Worm (Caenorhabditis elegans): ENCODE measurements around the gene clpf-1.

clpf-1 gene

DNA sequence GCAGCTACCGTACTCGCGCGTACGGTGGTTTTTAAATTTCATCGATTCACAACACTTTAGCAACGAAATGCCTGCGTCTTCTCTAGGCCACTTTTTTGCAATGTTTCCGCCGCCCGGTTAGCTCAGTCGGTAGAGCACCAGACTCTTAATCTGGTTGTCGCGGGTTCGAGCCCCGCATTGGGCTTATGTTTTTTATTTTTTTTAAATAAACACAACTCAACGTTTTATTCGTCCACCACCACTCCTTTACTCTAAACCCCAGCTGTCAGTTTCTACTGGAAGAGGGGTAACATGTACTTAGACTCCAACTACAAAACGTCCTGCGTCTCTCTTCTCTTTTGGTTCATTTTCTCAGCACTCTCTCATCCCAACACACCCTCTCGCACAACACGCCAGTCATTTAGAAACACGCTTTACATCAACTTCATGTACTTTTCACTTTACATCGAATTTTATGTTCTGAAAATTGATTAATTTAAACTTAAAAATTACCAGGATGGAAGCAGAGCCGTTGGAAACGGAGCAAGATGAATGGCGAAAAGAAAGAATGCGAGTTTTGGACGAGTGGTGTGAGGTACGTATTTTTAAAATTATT, 8.0 kb upstream of the clpf-1 start, which contains the start of the genes elmd-1 and hecw-1 (continued):
- TF ChIP-seq rcor-1 (GFP tag; IDR thresholded peaks at IDR 0.05) (peak; percentile 60; the same call in 1 of the 2 replicates), sdz-38 (tag; optimal IDR thresholded peaks at IDR 0.05) (no peak), Y79H2A.3 (GFP tag; conservative IDR thresholded peaks at IDR 0.05) (no peak), hmg-20 (GFP tag; IDR thresholded peaks at IDR 0.05) (no peak), snpc-3.4 (tag; optimal IDR thresholded peaks at IDR 0.05) (peak; percentile 31), mcd-1 (GFP tag; IDR thresholded peaks at IDR 0.05) (peak; percentile 74), nfyb-1 (GFP tag; IDR thresholded peaks at IDR 0.05) (peak; percentile 86), C06A6.2 (GFP tag; conservative IDR thresholded peaks at IDR 0.05) (no peak), sptf-2 (GFP tag; optimal IDR thresholded peaks at IDR 0.05) (peak; percentile 7), ztf-25 (GFP tag; IDR thresholded peaks at IDR 0.05) (peak; percentile 80; the same call in 1 of the 2 replicates)

DNA sequence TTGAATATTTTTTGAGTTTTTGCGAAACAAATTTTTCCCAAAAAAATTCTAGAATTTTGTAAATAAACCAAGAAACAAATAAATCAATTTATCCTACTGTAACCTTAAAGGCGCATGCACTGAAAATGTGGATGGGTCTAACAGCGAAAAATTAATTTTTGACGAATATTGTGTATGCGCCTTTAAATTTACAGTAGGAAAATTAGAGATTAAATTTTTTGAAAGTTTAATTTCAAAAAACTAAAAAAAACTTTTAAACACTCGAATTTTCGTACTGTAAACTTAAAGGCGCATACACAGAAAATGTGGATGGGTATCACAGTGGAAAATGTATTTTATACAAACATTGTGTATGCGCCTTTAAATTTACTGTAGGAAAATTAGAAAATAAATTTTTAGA, 7.4 kb upstream of the clpf-1 start:
- TF ChIP-seq C06A6.2 (GFP tag; conservative IDR thresholded peaks at IDR 0.05) (no peak), sptf-2 (GFP tag; optimal IDR thresholded peaks at IDR 0.05) (no peak), aptf-2 (GFP tag; conservative IDR thresholded peaks at IDR 0.05) (no peak), rec-8 (tag; optimal IDR thresholded peaks at IDR 0.05) (no peak), rcor-1 (GFP tag; IDR thresholded peaks at IDR 0.05) (peak; percentile 51), bed-2 (GFP tag; IDR thresholded peaks at IDR 0.05) (no peak), ama-1 (optimal IDR thresholded peaks at IDR 0.05) (no peak), ama-1 (GFP tag; optimal IDR thresholded peaks at IDR 0.05) (no peak), die-1 (tag; optimal IDR thresholded peaks at IDR 0.05) (no peak), nhr-90 (tag; optimal IDR thresholded peaks at IDR 0.05) (no peak), snpc-1.3 (tag; optimal IDR thresholded peaks at IDR 0.05; ENCODE audit: insufficient read depth) (peak; percentile 28), B0035.1 (tag; optimal IDR thresholded peaks at IDR 0.05) (no peak), akir-1 (GFP tag; optimal IDR thresholded peaks at IDR 0.05) (no peak), mcd-1 (GFP tag; IDR thresholded peaks at IDR 0.05) (peak; percentile 71), F23B12.7 (tag; optimal IDR thresholded peaks at IDR 0.05; ENCODE audit: insufficient read depth) (no peak), snpc-4 (GFP tag; optimal IDR thresholded peaks at IDR 0.05) (no peak), snpc-4 (tag; optimal IDR thresholded peaks at IDR 0.05) (no peak), F55B11.4 (tag; optimal IDR thresholded peaks at IDR 0.05; ENCODE audit: borderline replicate concordance, insufficient read depth) (no peak), lin-26 (GFP tag; IDR thresholded peaks at IDR 0.05) (no peak), attf-3 (GFP tag; conservative IDR thresholded peaks at IDR 0.05) (no peak), ztf-6 (GFP tag; IDR thresholded peaks at IDR 0.05) (no peak), hlh-26 (GFP tag; conservative IDR thresholded peaks at IDR 0.05) (no peak), hmg-20 (GFP tag; IDR thresholded peaks at IDR 0.05) (no peak), nhr-27 (tag; optimal IDR thresholded peaks at IDR 0.05) (no peak), mxl-1 (tag; optimal IDR thresholded peaks at IDR 0.05) (no peak), Y79H2A.3 (GFP tag; conservative IDR thresholded peaks at IDR 0.05) (no peak), madf-8 (GFP tag; conservative IDR thresholded peaks at IDR 0.05) (peak; percentile 91), hsf-1 (GFP tag; IDR thresholded peaks at IDR 0.05) (peak; percentile 61), Y56A3A.18 (GFP tag; IDR thresholded peaks at IDR 0.05) (no peak), lir-1 (GFP tag; conservative IDR thresholded peaks at IDR 0.05) (no peak), mes-4 (tag; optimal IDR thresholded peaks at IDR 0.05) (no peak), attf-6 (GFP tag; IDR thresholded peaks at IDR 0.05) (0 out of 2 replicates have a peak, but pooled peaks have one; percentile 12), gei-17 (GFP tag; optimal IDR thresholded peaks at IDR 0.05) (no peak), lsy-27 (tag; optimal IDR thresholded peaks at IDR 0.05; ENCODE audit: borderline replicate concordance, insufficient read depth) (no peak), egl-44 (GFP tag; IDR thresholded peaks at IDR 0.05) (no peak), nhr-80 (tag; optimal IDR thresholded peaks at IDR 0.05) (no peak), ZK185.1 (tag; optimal IDR thresholded peaks at IDR 0.05; ENCODE audit: poor library complexity, severe bottlenecking) (no peak), pbrm-1 (GFP tag; IDR thresholded peaks at IDR 0.05) (peak; percentile 57; the same call in 1 of the 2 replicates), nfya-1 (tag; optimal IDR thresholded peaks at IDR 0.05; ENCODE audit: borderline replicate concordance, insufficient read depth) (no peak), athp-1 (tag; optimal IDR thresholded peaks at IDR 0.05) (peak; percentile 62), K12H6.12 (tag; optimal IDR thresholded peaks at IDR 0.05) (no peak)

Data from whole organism, young adult.